Fruit fly (Drosophila melanogaster): ENCODE data around the gene Mco4.
A peak's percentile ranks its signal among the peaks of the same experiment; 100 is the strongest.

The Mco4 gene

DNA sequence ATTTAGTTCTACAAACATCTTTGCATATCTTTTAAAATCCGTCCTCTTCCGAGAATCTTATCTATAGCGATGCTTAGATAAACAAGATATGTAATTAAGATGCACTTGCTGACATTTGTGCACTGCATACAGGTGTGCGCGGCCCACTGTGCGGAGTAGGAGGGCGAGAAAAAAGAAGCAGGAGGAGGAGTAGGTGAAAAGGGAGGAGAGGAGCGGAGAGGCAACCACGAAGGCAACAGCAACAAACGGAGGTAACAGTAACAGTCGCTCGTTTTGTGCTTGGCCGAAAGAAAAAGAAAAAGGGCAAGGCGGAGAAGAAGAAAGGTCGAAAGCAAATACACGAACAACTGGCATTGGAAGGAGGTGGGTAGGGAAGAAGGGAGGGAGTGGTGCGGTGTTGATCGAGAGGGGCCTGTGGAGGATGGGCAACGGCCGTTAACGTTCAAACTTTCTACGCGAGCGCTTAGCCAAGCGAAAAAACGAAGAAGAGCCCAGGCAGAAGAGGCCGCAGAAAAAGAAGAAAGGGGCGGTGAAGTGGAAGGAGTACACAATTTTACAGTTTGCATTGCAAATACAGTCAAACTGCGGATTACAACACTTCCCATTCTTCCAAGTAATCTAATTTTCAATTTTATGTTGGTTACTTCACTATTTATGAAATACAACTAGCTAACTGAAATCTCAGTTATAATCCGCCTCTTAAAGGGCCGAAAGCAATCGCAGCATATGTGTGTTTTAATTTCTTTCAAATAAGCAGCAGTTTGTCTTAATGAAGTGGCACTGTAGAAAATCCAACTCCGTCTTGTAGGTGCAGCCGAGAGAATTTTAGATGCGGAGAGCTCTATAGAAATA is 23.5 kb downstream of the Mco4 start (continued):
- TF ChIP-seq Eip78C (GFP tag) (peak; percentile 39), CG4318 (GFP tag; optimal IDR thresholded peaks at IDR 0.05) (peak; percentile 6), Sox102F (GFP tag; optimal IDR thresholded peaks at IDR 0.05) (no peak), OdsH (GFP tag; optimal IDR thresholded peaks at IDR 0.05) (peak; percentile 56), CG6854 (GFP tag; optimal IDR thresholded peaks at IDR 0.05) (no peak), vri (GFP tag; optimal IDR thresholded peaks at IDR 0.05) (no peak), CG6163 (GFP tag; IDR thresholded peaks at IDR 0.05) (0 out of 3 replicates have a peak, but pooled peaks have one; percentile 35), esn (GFP tag; optimal IDR thresholded peaks at IDR 0.05) (no peak), Ets21C (GFP tag; optimal IDR thresholded peaks at IDR 0.05) (no peak)

dm6 chrX:17830644-17831043 is 25.3 kb downstream of the Mco4 start, which contains the start of gene CG6398:
CG6398 (plus strand) TSS chrX:17830828.
- TF ChIP-seq ss (GFP tag; optimal IDR thresholded peaks at IDR 0.05) (peak in 1 of 2 experiments; percentile 13), CG11762 (GFP tag; optimal IDR thresholded peaks at IDR 0.05; ENCODE audit: insufficient read depth) (no peak)

DNA sequence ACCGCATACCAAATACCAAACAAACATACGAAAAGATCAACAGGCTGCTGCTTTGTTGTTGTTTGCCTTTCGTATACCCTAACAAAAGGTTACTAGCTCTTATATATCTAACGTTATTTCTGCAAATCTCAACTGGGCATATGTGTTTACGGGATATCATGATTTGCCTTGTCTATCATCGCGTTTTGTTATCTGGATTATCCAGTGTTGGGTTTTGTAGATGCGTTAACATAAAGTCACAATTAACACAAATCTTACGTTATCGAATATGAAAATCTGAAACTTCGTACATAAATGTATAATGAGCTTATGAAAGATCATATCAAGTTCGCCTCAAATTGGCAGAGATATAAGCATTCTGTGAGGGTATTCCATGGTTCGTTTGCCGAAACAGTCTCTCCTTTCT is 25.7 kb downstream of the Mco4 start:
- TF ChIP-seq CG6163 (GFP tag; IDR thresholded peaks at IDR 0.05) (no peak), ss (GFP tag; optimal IDR thresholded peaks at IDR 0.05) (peak in 1 of 2 experiments; percentile 42), CG8319 (GFP tag; optimal IDR thresholded peaks at IDR 0.05) (no peak), topi (GFP tag; optimal IDR thresholded peaks at IDR 0.05) (peak; percentile 76), CG11902 (GFP tag; optimal IDR thresholded peaks at IDR 0.05) (no peak), CG7368 (GFP tag; optimal IDR thresholded peaks at IDR 0.05) (no peak), CG6854 (GFP tag; optimal IDR thresholded peaks at IDR 0.05) (no peak), CG6276 (GFP tag; optimal IDR thresholded peaks at IDR 0.05) (peak; percentile 21), lz (GFP tag; optimal IDR thresholded peaks at IDR 0.05) (peak; percentile 63), CG6808 (GFP tag; optimal IDR thresholded peaks at IDR 0.05) (peak; percentile 63), CG34406 (GFP tag; optimal IDR thresholded peaks at IDR 0.05) (peak; percentile 30), achi (GFP tag; optimal IDR thresholded peaks at IDR 0.05) (peak; percentile 54), CG8632 (GFP tag; optimal IDR thresholded peaks at IDR 0.05) (peak; percentile 23), CG6792 (GFP tag; optimal IDR thresholded peaks at IDR 0.05) (peak; percentile 42), eg (GFP tag; IDR thresholded peaks at IDR 0.05) (no peak), CG15336 (GFP tag; IDR thresholded peaks at IDR 0.05) (no peak), Eip93F (GFP tag; optimal IDR thresholded peaks at IDR 0.05) (no peak), CG10669 (GFP tag; optimal IDR thresholded peaks at IDR 0.05) (peak; percentile 53), Ets21C (GFP tag; optimal IDR thresholded peaks at IDR 0.05) (peak; percentile 11), Blimp-1 (GFP tag; optimal IDR thresholded peaks at IDR 0.05) (no peak), OdsH (GFP tag; optimal IDR thresholded peaks at IDR 0.05) (peak; percentile 81), CG1621 (tag; optimal IDR thresholded peaks at IDR 0.05) (peak; percentile 3), Smox (GFP tag; optimal IDR thresholded peaks at IDR 0.05) (peak; percentile 35), net (GFP tag; optimal IDR thresholded peaks at IDR 0.05) (no peak), Hr38 (GFP tag; optimal IDR thresholded peaks at IDR 0.05) (no peak), Hr4 (GFP tag; optimal IDR thresholded peaks at IDR 0.05) (peak; percentile 39), CG4318 (GFP tag; optimal IDR thresholded peaks at IDR 0.05) (peak; percentile 41), CG8119 (GFP tag; IDR thresholded peaks at IDR 0.05) (0 out of 3 replicates have a peak, but pooled peaks have one; percentile 26), dac (GFP tag; optimal IDR thresholded peaks at IDR 0.05) (peak; percentile 24), Sox15 (GFP tag; optimal IDR thresholded peaks at IDR 0.05) (no peak), Hr39 (GFP tag; optimal IDR thresholded peaks at IDR 0.05) (peak; percentile 48), vri (GFP tag; optimal IDR thresholded peaks at IDR 0.05) (no peak), CG31627 (GFP tag; optimal IDR thresholded peaks at IDR 0.05) (peak; percentile 45), Lpt (GFP tag; optimal IDR thresholded peaks at IDR 0.05) (no peak), salr (GFP tag; optimal IDR thresholded peaks at IDR 0.05) (peak in 1 of 2 experiments; percentile 12), Sox14 (GFP tag; optimal IDR thresholded peaks at IDR 0.05) (peak; percentile 50), CG11294 (GFP tag; IDR thresholded peaks at IDR 0.05) (no peak), fd85E (GFP tag; optimal IDR thresholded peaks at IDR 0.05) (no peak), Sox102F (GFP tag; optimal IDR thresholded peaks at IDR 0.05) (peak; percentile 60), Ets96B (tag; optimal IDR thresholded peaks at IDR 0.05) (peak; percentile 63), Eip78C (GFP tag) (peak; percentile 61), Eip75B (GFP tag; optimal IDR thresholded peaks at IDR 0.05) (peak; percentile 22), fkh (GFP tag; optimal IDR thresholded peaks at IDR 0.05) (peak; percentile 65)
